Fruit fly (Drosophila melanogaster): ENCODE results near the gene CG7368.

Gene CG7368

dm6 chr3L:11555662-11556460 lies 41.1 kb upstream of the CG7368 start (continued):
- TF ChIP-seq bab2 (GFP tag; optimal IDR thresholded peaks at IDR 0.05), result peak; percentile 62
- TF ChIP-seq CG17328 (GFP tag; IDR thresholded peaks at IDR 0.05), result peak; percentile 45
- peak; percentile 29; the same call in 2 of the 3 replicates for TF ChIP-seq ci (GFP tag; IDR thresholded peaks at IDR 0.05)
- TF ChIP-seq Ptx1 (GFP tag; IDR thresholded peaks at IDR 0.05), result peak; percentile 83
- peak; percentile 62 for TF ChIP-seq ewg (GFP tag; optimal IDR thresholded peaks at IDR 0.05)
- no peak for TF ChIP-seq CG10565 (GFP tag; optimal IDR thresholded peaks at IDR 0.05)
- peak; percentile 39 for TF ChIP-seq NfI (GFP tag; optimal IDR thresholded peaks at IDR 0.05)
- TF ChIP-seq CG30403 (GFP tag; optimal IDR thresholded peaks at IDR 0.05), result peak; percentile 76
- TF ChIP-seq sens-2 (GFP tag; IDR thresholded peaks at IDR 0.05), result no peak
- TF ChIP-seq Dip3 (GFP tag; optimal IDR thresholded peaks at IDR 0.05), result no peak
- TF ChIP-seq MESR4 (GFP tag; optimal IDR thresholded peaks at IDR 0.05), result no peak
- peak; percentile 36 for TF ChIP-seq Mes4 (GFP tag; optimal IDR thresholded peaks at IDR 0.05)
- no peak for TF ChIP-seq ato (GFP tag; IDR thresholded peaks at IDR 0.05; ENCODE audit: partially characterized antibody)
- peak; percentile 19 for TF ChIP-seq CG4617 (GFP tag; optimal IDR thresholded peaks at IDR 0.05; ENCODE audit: borderline replicate concordance)
- TF ChIP-seq br (optimal IDR thresholded peaks at IDR 0.05), result no peak
- no peak for TF ChIP-seq grn (GFP tag; optimal IDR thresholded peaks at IDR 0.05)
- peak; percentile 31; the same call in 1 of the 2 replicates for TF ChIP-seq ro (GFP tag; IDR thresholded peaks at IDR 0.05)
- TF ChIP-seq nmo (GFP tag; optimal IDR thresholded peaks at IDR 0.05), result peak; percentile 85
- TF ChIP-seq NFAT (GFP tag; IDR thresholded peaks at IDR 0.05), result no peak
- TF ChIP-seq CG14860 (GFP tag; IDR thresholded peaks at IDR 0.05; ENCODE audit: partially characterized antibody), result no peak
- TF ChIP-seq Sin3A (optimal IDR thresholded peaks at IDR 0.05), result no peak
- TF ChIP-seq CG6854 (GFP tag; optimal IDR thresholded peaks at IDR 0.05), result peak; percentile 49
- peak; percentile 68 for TF ChIP-seq CG1233 (GFP tag; optimal IDR thresholded peaks at IDR 0.05)
- TF ChIP-seq hb (GFP tag; IDR thresholded peaks at IDR 0.05; ENCODE audit: partially characterized antibody), result no peak
- TF ChIP-seq Bteb2 (GFP tag; optimal IDR thresholded peaks at IDR 0.05), result peak; percentile 76
- TF ChIP-seq NC2β (GFP tag; optimal IDR thresholded peaks at IDR 0.05), result peak; percentile 27
- TF ChIP-seq fru (optimal IDR thresholded peaks at IDR 0.05), result no peak
- no peak for TF ChIP-seq Lpt (GFP tag; optimal IDR thresholded peaks at IDR 0.05)
- TF ChIP-seq Ravus (GFP tag; IDR thresholded peaks at IDR 0.05), result no peak
- TF ChIP-seq scrt (GFP tag; optimal IDR thresholded peaks at IDR 0.05), result peak; percentile 32
- no peak for TF ChIP-seq schlank (tag; optimal IDR thresholded peaks at IDR 0.05)
- TF ChIP-seq CG30431 (GFP tag; optimal IDR thresholded peaks at IDR 0.05), result no peak
- no peak for TF ChIP-seq insv (GFP tag; optimal IDR thresholded peaks at IDR 0.05)
- TF ChIP-seq danr (GFP tag; IDR thresholded peaks at IDR 0.05), result no peak
- TF ChIP-seq CG4360 (GFP tag; IDR thresholded peaks at IDR 0.05), result peak; percentile 92
- TF ChIP-seq wor (GFP tag; IDR thresholded peaks at IDR 0.05), result peak; percentile 33; the same call in 1 of the 2 replicates
- TF ChIP-seq sqz (GFP tag; optimal IDR thresholded peaks at IDR 0.05), result peak; percentile 9
- TF ChIP-seq Ets97D (GFP tag; optimal IDR thresholded peaks at IDR 0.05), result no peak
- peak; percentile 77 for TF ChIP-seq nerfin-1 (tag; optimal IDR thresholded peaks at IDR 0.05)
- peak; percentile 82 for TF ChIP-seq CG15269 (tag; optimal IDR thresholded peaks at IDR 0.05)
- peak; percentile 31 for TF ChIP-seq da (GFP tag; optimal IDR thresholded peaks at IDR 0.05)
- no peak for TF ChIP-seq usp (GFP tag; optimal IDR thresholded peaks at IDR 0.05)
- TF ChIP-seq CG4730 (GFP tag; IDR thresholded peaks at IDR 0.05), result no peak
- TF ChIP-seq CG15601 (tag; optimal IDR thresholded peaks at IDR 0.05), result peak; percentile 84
- peak; percentile 46 for TF ChIP-seq Spps (tag; optimal IDR thresholded peaks at IDR 0.05)
- TF ChIP-seq Med (GFP tag), result peak; percentile 85
- TF ChIP-seq Adf1 (GFP tag; IDR thresholded peaks at IDR 0.05), result no peak; the same call in 1 of the 2 replicates
- peak; percentile 90 for TF ChIP-seq dmrt99B (tag; optimal IDR thresholded peaks at IDR 0.05)
- peak; percentile 69 for TF ChIP-seq CG3281 (GFP tag; optimal IDR thresholded peaks at IDR 0.05)
- TF ChIP-seq dm (GFP tag; optimal IDR thresholded peaks at IDR 0.05), result peak; percentile 31
- TF ChIP-seq org-1 (GFP tag; optimal IDR thresholded peaks at IDR 0.05), result peak; percentile 64

Measured in whole organism, embryonic.